Worm (Caenorhabditis elegans) whole organism, L4/young adult: ENCODE data around the gene col-141.

Experiments used
- W03F9.2 ChIP-seq: fragments of 150-350 bp; optimal IDR thresholded peaks from 2 replicates; lab custom pipeline; 2014; ENCODE audit warnings: missing biosample characterization, missing genetic modification characterization
- dao-5 ChIP-seq: sonication (generic microtip); optimal IDR thresholded peaks from 2 replicates; lab custom pipeline; 2016; ENCODE audit warnings: missing genotype, missing genetic modification characterization, moderate library complexity, missing compliant biosample characterization
- him-1 ChIP-seq: sonication (generic microtip); optimal IDR thresholded peaks from 2 replicates; lab custom pipeline; 2016; ENCODE audit warnings: missing genotype, missing genetic modification reagents, missing genetic modification characterization, missing compliant biosample characterization

- TF ChIP-seq him-1 (tag; lab: Kevin White, UChicago) (no peak), dao-5 (no peak), W03F9.2 (tag; lab: Kevin White, UChicago) (no peak)
These were observed 49.3 kb upstream of the col-141 start, which contains the start of gene ZC404.15 for ce11 chrV:6780166-6780565.
